Worm (Caenorhabditis elegans) whole organism, young adult: ENCODE results near the gene fbxa-78.

Experiments
- aptf-2 ChIP-seq: fragments of 200-800 bp; sonication (Bioruptor generic); conservative IDR thresholded peaks from 2 replicates; pipeline ENCODE4 v1.3.6; 2022; ENCODE audit warnings: missing genetic modification reagents, missing genetic modification characterization, missing compliant biosample characterization
- him-1 ChIP-seq: sonication (generic microtip); optimal IDR thresholded peaks from 2 replicates; lab custom pipeline; 2016; ENCODE audit warnings: missing genotype, missing genetic modification reagents, missing genetic modification characterization, missing compliant biosample characterization

DNA sequence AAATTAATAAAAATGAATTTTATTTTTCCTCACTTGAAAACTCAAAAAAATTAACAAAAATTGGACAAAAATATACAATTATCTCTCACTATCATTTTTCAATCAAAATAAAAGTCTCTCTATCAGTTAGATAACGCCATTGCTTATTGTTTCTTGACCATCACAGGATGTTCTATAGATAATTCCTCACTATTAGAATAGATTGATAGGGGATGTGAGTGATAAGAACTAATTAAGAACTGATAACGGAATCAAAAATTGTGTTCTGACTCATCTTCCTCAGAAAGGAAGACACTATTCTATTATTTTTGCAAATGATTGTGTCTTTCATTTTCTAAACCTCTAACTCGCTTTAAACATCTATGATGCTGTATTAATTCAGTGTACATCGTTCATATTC, 30.9 kb upstream of the fbxa-78 start:
- TF ChIP-seq aptf-2 (no peak), him-1 (no peak)
